Fruit fly (Drosophila melanogaster): Measurements from ENCODE around the gene CG3246.

CG3246 gene

dm6 chr2L:3445655-3446054, 16.1 kb downstream of the CG3246 start, which contains the start of gene CG2772:
TSS of gene CG2772 (plus strand) at chr2L:3445992.
- no peak for TF ChIP-seq CG17801 (GFP tag; optimal IDR thresholded peaks at IDR 0.05; ENCODE audit: partially characterized antibody)

dm6 chr2L:3444789-3445188, 17.0 kb downstream of the CG3246 start:
- TF ChIP-seq CG17801 (GFP tag; optimal IDR thresholded peaks at IDR 0.05; ENCODE audit: partially characterized antibody): no peak

dm6 chr2L:3441673-3442072, 20.1 kb downstream of the CG3246 start:
- TF ChIP-seq CG17801 (GFP tag; optimal IDR thresholded peaks at IDR 0.05; ENCODE audit: partially characterized antibody): no peak

dm6 chr2L:3441158-3441557, 20.6 kb downstream of the CG3246 start:
- no peak for TF ChIP-seq CG17801 (GFP tag; optimal IDR thresholded peaks at IDR 0.05; ENCODE audit: partially characterized antibody)

dm6 chr2L:3440322-3440721, 21.4 kb downstream of the CG3246 start:
- TF ChIP-seq CG17801 (GFP tag; optimal IDR thresholded peaks at IDR 0.05; ENCODE audit: partially characterized antibody): no peak

dm6 chr2L:3439502-3439901, 22.2 kb downstream of the CG3246 start:
- no peak for TF ChIP-seq CG17801 (GFP tag; optimal IDR thresholded peaks at IDR 0.05; ENCODE audit: partially characterized antibody)

- TF ChIP-seq CG17801 (GFP tag; optimal IDR thresholded peaks at IDR 0.05; ENCODE audit: partially characterized antibody): no peak
These were observed 23.7 kb downstream of the CG3246 start for dm6 chr2L:3438078-3438477.

- no peak for TF ChIP-seq CG17801 (GFP tag; optimal IDR thresholded peaks at IDR 0.05; ENCODE audit: partially characterized antibody)
These were observed 24.7 kb downstream of the CG3246 start for dm6 chr2L:3437068-3437467.

dm6 chr2L:3436347-3436746, 25.4 kb downstream of the CG3246 start:
- TF ChIP-seq CG17801 (GFP tag; optimal IDR thresholded peaks at IDR 0.05; ENCODE audit: partially characterized antibody): no peak

dm6 chr2L:3435086-3435485, 26.7 kb downstream of the CG3246 start:
- no peak for TF ChIP-seq CG17801 (GFP tag; optimal IDR thresholded peaks at IDR 0.05; ENCODE audit: partially characterized antibody)

- no peak for TF ChIP-seq CG17801 (GFP tag; optimal IDR thresholded peaks at IDR 0.05; ENCODE audit: partially characterized antibody)
These were observed 33.2 kb downstream of the CG3246 start for dm6 chr2L:3428419-3429097.

dm6 chr2L:3426669-3427232, 35.0 kb downstream of the CG3246 start, which contains the start of gene Pgant2:
TSS of gene Pgant2 (minus strand) at chr2L:3426719.
- no peak for TF ChIP-seq CG17801 (GFP tag; optimal IDR thresholded peaks at IDR 0.05; ENCODE audit: partially characterized antibody)

- no peak for TF ChIP-seq CG17801 (GFP tag; optimal IDR thresholded peaks at IDR 0.05; ENCODE audit: partially characterized antibody)
These were observed 35.8 kb downstream of the CG3246 start for dm6 chr2L:3425947-3426346.

- no peak for TF ChIP-seq CG17801 (GFP tag; optimal IDR thresholded peaks at IDR 0.05; ENCODE audit: partially characterized antibody)
These were observed 39.0 kb downstream of the CG3246 start for dm6 chr2L:3422753-3423152.

dm6 chr2L:3417613-3418012, 44.1 kb downstream of the CG3246 start:
- no peak for TF ChIP-seq CG17801 (GFP tag; optimal IDR thresholded peaks at IDR 0.05; ENCODE audit: partially characterized antibody)

dm6 chr2L:3416527-3417304, 45.0 kb downstream of the CG3246 start, which contains the start of gene CG31952:
TSS of gene CG31952 (plus strand) at chr2L:3416693.
- TF ChIP-seq CG17801 (GFP tag; optimal IDR thresholded peaks at IDR 0.05; ENCODE audit: partially characterized antibody): no peak

Measured in ovary, adult (tissue).